Fruit fly (Drosophila melanogaster) S2 (cell line): ENCODE data around the gene brv3.

Experiments
- CG8478 ChIP-seq: fragments of >200 bp; optimal IDR thresholded peaks from 2 replicates; lab custom pipeline; 2018
- CTCF ChIP-seq, 2 experiments: fragments of >200 bp; optimal IDR thresholded peaks; 2 replicates each; lab custom pipeline; 2018

dm6 chrX:2591315-2591999 lies 32.9 kb downstream of the brv3 start:
- TF ChIP-seq CG8478 (lab: Kevin White, UChicago) (no peak), CTCF (optimal IDR thresholded peaks at IDR 0.05; lab: Kevin White, UChicago) (no peak)
